Worm (Caenorhabditis elegans) whole organism, L2 larva: Measurements from ENCODE around the gene F35F10.6.
A peak's percentile ranks its signal among the peaks of the same experiment; 100 is the strongest.

Source experiments
- C34F6.9 ChIP-seq: fragments of 150-350 bp; optimal IDR thresholded peaks from 2 replicates; lab custom pipeline; 2014; ENCODE audit warnings: missing biosample characterization, missing genetic modification characterization
- F13H6.1 ChIP-seq: sonication (generic microtip); optimal IDR thresholded peaks from 2 replicates; lab custom pipeline; 2016; ENCODE audit warnings: missing genetic modification characterization, missing compliant biosample characterization
- R02D3.7 ChIP-seq: fragments of 150-350 bp; optimal IDR thresholded peaks from 2 replicates; lab custom pipeline; 2014; ENCODE audit warnings: missing biosample characterization, missing genetic modification characterization
- Y55F3AM.14 ChIP-seq: fragments of 200-800 bp; sonication (Bioruptor generic); optimal IDR thresholded peaks from 2 replicates; lab custom pipeline; 2018; ENCODE audit warnings: mild to moderate bottlenecking, missing genetic modification characterization, missing compliant biosample characterization
- aly-2 ChIP-seq: fragments of 150-350 bp; optimal IDR thresholded peaks from 2 replicates; lab custom pipeline; 2014; ENCODE audit warnings: missing biosample characterization, missing genetic modification characterization
- ama-1 ChIP-seq: fragments of 150-350 bp; optimal IDR thresholded peaks from 2 replicates; lab custom pipeline; 2018; ENCODE audit warnings: inconsistent platforms
- ceh-16 ChIP-seq: fragments of 150-350 bp; optimal IDR thresholded peaks from 2 replicates; lab custom pipeline; 2014; ENCODE audit warnings: missing biosample characterization, missing genetic modification characterization
- crh-2 ChIP-seq: sonication (generic microtip); optimal IDR thresholded peaks from 2 replicates; lab custom pipeline; 2017; ENCODE audit warnings: missing biosample characterization, missing genetic modification characterization
- dmd-4 ChIP-seq: sonication (generic microtip); optimal IDR thresholded peaks from 2 replicates; lab custom pipeline; 2017; ENCODE audit warnings: missing biosample characterization, missing genetic modification characterization
- egl-27 ChIP-seq: sonication (generic microtip); optimal IDR thresholded peaks from 3 replicates; lab custom pipeline; 2017; ENCODE audit warnings: missing biosample characterization, missing genetic modification reagents, missing genetic modification characterization
- elt-1 ChIP-seq: fragments of 150-350 bp; optimal IDR thresholded peaks from 2 replicates; lab custom pipeline; 2014; ENCODE audit warnings: missing biosample characterization, missing genetic modification characterization
- elt-3 ChIP-seq: sonication (generic microtip); optimal IDR thresholded peaks from 2 replicates; lab custom pipeline; 2017; ENCODE audit warnings: missing biosample characterization, missing genetic modification characterization
- fos-1 ChIP-seq: fragments of 150-350 bp; optimal IDR thresholded peaks from 2 replicates; lab custom pipeline; 2014; ENCODE audit warnings: missing biosample characterization, missing genetic modification characterization
- lin-13 ChIP-seq: fragments of 150-350 bp; optimal IDR thresholded peaks from 2 replicates; lab custom pipeline; 2014; ENCODE audit warnings: missing biosample characterization, missing genetic modification reagents, missing genetic modification characterization
- lin-39 ChIP-seq: fragments of 150-350 bp; optimal IDR thresholded peaks from 2 replicates; lab custom pipeline; 2014; ENCODE audit warnings: missing biosample characterization, missing genetic modification reagents, missing genetic modification characterization
- lsy-2 ChIP-seq, 2 experiments: fragments of 150-350 bp in 1 of 2; sonication (generic microtip) in 1 of 2; optimal IDR thresholded peaks; 2 replicates each; lab custom pipeline; 2014 to 2017; ENCODE audit warnings: missing biosample characterization in 2 of 2, missing genetic modification characterization in 2 of 2
- nhr-10 ChIP-seq: sonication (generic microtip); optimal IDR thresholded peaks from 2 replicates; lab custom pipeline; 2017; ENCODE audit warnings: missing biosample characterization, missing genetic modification characterization
- nhr-11 ChIP-seq: fragments of 150-350 bp; optimal IDR thresholded peaks from 2 replicates; lab custom pipeline; 2014; ENCODE audit warnings: missing biosample characterization, missing genetic modification characterization
- nhr-12 ChIP-seq: fragments of 150-350 bp; optimal IDR thresholded peaks from 2 replicates; lab custom pipeline; 2014; ENCODE audit warnings: missing biosample characterization, missing genetic modification characterization
- nhr-129 ChIP-seq: fragments of 150-350 bp; optimal IDR thresholded peaks from 2 replicates; lab custom pipeline; 2014; ENCODE audit warnings: missing biosample characterization, missing genetic modification characterization
- nhr-21 ChIP-seq: fragments of 150-350 bp; optimal IDR thresholded peaks from 2 replicates; lab custom pipeline; 2014; ENCODE audit warnings: missing biosample characterization, missing genetic modification characterization
- nhr-23 ChIP-seq: fragments of 150-350 bp; optimal IDR thresholded peaks from 2 replicates; lab custom pipeline; 2014; ENCODE audit warnings: missing biosample characterization, missing genetic modification reagents, missing genetic modification characterization
- nhr-25 ChIP-seq: fragments of 150-350 bp; sonication (generic microtip); optimal IDR thresholded peaks from 3 replicates; lab custom pipeline; 2014; ENCODE audit warnings: missing biosample characterization, missing genetic modification characterization
- peb-1 ChIP-seq: fragments of 150-350 bp; optimal IDR thresholded peaks from 2 replicates; lab custom pipeline; 2014; ENCODE audit warnings: missing biosample characterization, missing genetic modification characterization
- sem-4 ChIP-seq: fragments of 150-350 bp; optimal IDR thresholded peaks from 2 replicates; lab custom pipeline; 2014; ENCODE audit warnings: missing biosample characterization, missing genetic modification reagents, missing genetic modification characterization
- skn-1 ChIP-seq: sonication (generic microtip); optimal IDR thresholded peaks from 2 replicates; lab custom pipeline; 2017; ENCODE audit warnings: missing biosample characterization, missing genetic modification characterization
- sma-9 ChIP-seq, 2 experiments: fragments of 150-350 bp in 1 of 2; sonication (generic microtip) in 1 of 2; optimal IDR thresholded peaks; 2 replicates each; lab custom pipeline; 2014 to 2016; ENCODE audit warnings: missing genetic modification characterization in 2 of 2, mild to moderate bottlenecking in 1 of 2, missing biosample characterization in 1 of 2, missing compliant biosample characterization in 1 of 2, missing genetic modification reagents in 1 of 2, moderate library complexity in 1 of 2
- snpc-4 ChIP-seq: fragments of 150-350 bp; optimal IDR thresholded peaks from 2 replicates; lab custom pipeline; 2014; ENCODE audit warnings: missing biosample characterization, missing genetic modification characterization
- unc-39 ChIP-seq: fragments of 150-350 bp; optimal IDR thresholded peaks from 2 replicates; lab custom pipeline; 2014; ENCODE audit warnings: missing biosample characterization, missing genetic modification characterization
- unc-55 ChIP-seq: fragments of 150-350 bp; sonication (generic microtip); optimal IDR thresholded peaks from 3 replicates; lab custom pipeline; 2014; ENCODE audit warnings: missing biosample characterization, missing genetic modification reagents, missing genetic modification characterization
- unc-62 ChIP-seq: fragments of 150-350 bp; optimal IDR thresholded peaks from 2 replicates; lab custom pipeline; 2014; ENCODE audit warnings: missing biosample characterization, missing genetic modification reagents, missing genetic modification characterization
- zag-1 ChIP-seq: fragments of 150-350 bp; optimal IDR thresholded peaks from 2 replicates; lab custom pipeline; 2014; ENCODE audit warnings: missing biosample characterization, missing genetic modification characterization
- ztf-1 ChIP-seq: fragments of 200-800 bp; sonication (Bioruptor generic); conservative IDR thresholded peaks from 2 replicates; pipeline ENCODE4 v1.3.6; 2022; ENCODE audit warnings: missing genetic modification characterization, missing compliant biosample characterization
- ztf-11 ChIP-seq: sonication (generic microtip); optimal IDR thresholded peaks from 2 replicates; lab custom pipeline; 2017; ENCODE audit warnings: missing biosample characterization, missing genetic modification characterization
- ztf-4 ChIP-seq: fragments of 150-350 bp; optimal IDR thresholded peaks from 2 replicates; lab custom pipeline; 2014; ENCODE audit warnings: missing biosample characterization, missing genetic modification characterization

Gene F35F10.6

DNA sequence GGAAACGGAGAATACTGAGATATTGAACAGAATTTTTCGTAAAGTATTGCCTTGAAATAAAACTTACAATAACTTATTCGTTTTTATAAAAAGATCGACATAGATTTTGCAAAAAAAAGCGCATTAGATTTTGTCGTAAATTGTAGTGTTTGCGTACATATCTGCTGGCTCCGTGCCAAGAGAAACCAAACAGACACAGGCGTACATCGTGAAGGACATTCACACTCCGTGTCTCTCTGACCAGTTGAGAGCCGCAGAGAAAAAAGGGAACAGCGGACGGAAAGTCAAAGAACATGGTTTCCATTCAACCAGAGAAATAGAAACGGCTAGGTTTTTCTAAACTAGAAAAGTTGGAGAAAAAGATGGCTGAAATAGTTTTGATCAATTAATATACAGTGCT is 26.1 kb upstream of the F35F10.6 start, which contains the start of gene arrd-19 (continued):
- TF ChIP-seq elt-1 (tag; lab: Kevin White, UChicago) (no peak), nhr-12 (no peak), nhr-23 (tag; lab: Kevin White, UChicago) (no peak), nhr-25 (tag; lab: Kevin White, UChicago) (peak; percentile 84), lin-13 (GFP tag; lab: Kevin White, UChicago) (peak; percentile 76), R02D3.7 (tag; lab: Kevin White, UChicago) (no peak), Y55F3AM.14 (GFP tag; lab: Kevin White, UChicago) (no peak), F13H6.1 (tag; lab: Kevin White, UChicago) (peak; percentile 91), ceh-16 (tag; lab: Kevin White, UChicago) (no peak), ama-1 (lab: Kevin White, UChicago) (no peak), ztf-1 (GFP tag; lab: Robert Waterston, UW) (no peak), C34F6.9 (tag; lab: Kevin White, UChicago) (peak; percentile 91), crh-2 (tag; lab: Kevin White, UChicago) (peak; percentile 80)

DNA sequence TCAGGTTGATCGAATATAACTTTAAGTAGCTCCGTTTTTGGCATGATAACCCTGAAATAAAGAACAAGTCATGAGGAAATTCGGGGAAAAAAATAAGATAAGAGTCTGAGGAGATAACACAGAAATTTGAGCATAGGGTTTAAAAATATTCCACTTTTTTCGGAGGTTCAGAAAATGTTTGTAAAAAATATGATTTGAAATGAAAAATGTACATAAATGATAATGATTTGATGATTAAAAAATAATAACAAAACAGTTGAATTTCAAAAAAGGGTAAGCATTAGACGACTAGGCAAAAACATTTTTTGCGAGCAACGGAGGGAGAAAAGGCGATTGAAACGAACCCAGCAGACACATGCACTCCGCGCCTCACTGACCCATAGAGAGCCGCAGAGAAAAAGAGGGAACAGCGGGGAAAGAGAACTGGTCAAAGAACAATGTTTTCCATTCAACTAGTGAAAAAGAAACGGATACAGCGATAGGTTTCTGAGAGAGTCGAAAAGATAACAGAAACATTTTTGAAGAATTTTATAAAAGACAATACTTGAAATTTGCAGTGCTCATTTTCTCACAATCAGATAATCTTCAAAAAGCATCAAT is 23.0 kb upstream of the F35F10.6 start, which contains the start of gene arrd-18:
TSS of gene arrd-18 (minus strand) at position 51 of the 600 bp plus-strand sequence.
- TF ChIP-seq lin-39 (tag; lab: Kevin White, UChicago) (no peak), sma-9 (GFP tag; optimal IDR thresholded peaks at IDR 0.05; lab: Kevin White, UChicago) (peak; percentile 87), sma-9 (tag; optimal IDR thresholded peaks at IDR 0.05; lab: Kevin White, UChicago) (no peak), C34F6.9 (tag; lab: Kevin White, UChicago) (peak; percentile 59), elt-1 (tag; lab: Kevin White, UChicago) (no peak), lin-13 (GFP tag; lab: Kevin White, UChicago) (no peak), lsy-2 (tag; optimal IDR thresholded peaks at IDR 0.05; lab: Kevin White, UChicago) (peak in 1 of 2 experiments; percentile 43), nhr-25 (tag; lab: Kevin White, UChicago) (no peak), F13H6.1 (tag; lab: Kevin White, UChicago) (peak; percentile 83), unc-55 (GFP tag; lab: Kevin White, UChicago) (peak; percentile 40), ztf-4 (tag; lab: Kevin White, UChicago) (no peak), nhr-11 (tag; lab: Kevin White, UChicago) (no peak), skn-1 (tag; lab: Kevin White, UChicago) (no peak), ztf-1 (GFP tag; lab: Robert Waterston, UW) (no peak), Y55F3AM.14 (GFP tag; lab: Kevin White, UChicago) (no peak)

DNA sequence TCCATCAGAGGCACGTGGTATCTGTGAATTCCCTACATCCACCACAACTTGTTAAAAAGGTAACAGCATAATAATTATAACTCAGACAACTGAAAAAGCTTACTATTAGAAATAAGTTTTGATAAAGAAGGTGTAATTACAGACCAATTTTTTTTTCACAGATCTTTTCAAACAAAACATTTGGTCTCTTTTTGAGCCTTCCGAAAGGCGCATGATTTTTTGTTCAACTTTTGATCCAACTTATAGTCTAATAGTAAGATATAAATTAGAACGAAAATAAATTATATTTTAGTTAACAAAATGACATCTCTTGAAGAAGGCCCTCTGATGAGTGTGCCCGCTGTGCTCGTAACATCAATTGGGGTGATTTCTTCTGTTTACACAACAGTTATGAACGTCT is 19.0 kb upstream of the F35F10.6 start, which contains the start of gene srbc-3:
TSS of gene srbc-3 (plus strand) at position 301 of the 400 bp plus-strand sequence.
- TF ChIP-seq nhr-21 (tag; lab: Kevin White, UChicago) (no peak), skn-1 (tag; lab: Kevin White, UChicago) (no peak), ztf-11 (tag; lab: Kevin White, UChicago) (no peak), unc-39 (tag; lab: Kevin White, UChicago) (no peak), snpc-4 (tag; lab: Kevin White, UChicago) (no peak), egl-27 (tag; lab: Kevin White, UChicago) (no peak), peb-1 (tag; lab: Kevin White, UChicago) (no peak), sem-4 (tag; lab: Kevin White, UChicago) (no peak), nhr-10 (no peak), nhr-129 (tag; lab: Kevin White, UChicago) (no peak), dmd-4 (tag; lab: Kevin White, UChicago) (no peak), zag-1 (tag; lab: Kevin White, UChicago) (no peak), fos-1 (tag; lab: Kevin White, UChicago) (no peak), ama-1 (lab: Kevin White, UChicago) (no peak), unc-55 (GFP tag; lab: Kevin White, UChicago) (no peak)

DNA sequence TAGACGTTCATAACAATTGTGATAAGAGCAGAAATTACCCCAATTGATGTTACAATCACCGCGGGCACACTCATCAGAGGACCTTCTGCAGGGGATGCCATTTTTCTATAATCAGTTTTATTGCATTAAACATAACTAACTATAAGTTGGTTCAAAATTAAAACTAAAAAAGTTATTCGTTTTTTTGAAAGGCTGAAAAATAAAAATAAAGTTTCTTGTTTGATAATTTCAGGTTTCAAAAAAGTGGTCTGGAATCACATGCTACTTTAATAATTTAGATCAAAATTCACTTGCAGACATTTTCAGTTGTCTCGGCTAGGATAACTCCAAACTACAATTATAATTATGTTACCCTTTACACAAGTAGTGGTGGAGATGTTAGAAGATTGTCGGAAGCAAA is 12.7 kb upstream of the F35F10.6 start, which contains the start of gene srbc-1:
TSS of gene srbc-1 (minus strand) at position 101 of the 400 bp plus-strand sequence.
- TF ChIP-seq ama-1 (lab: Kevin White, UChicago) (no peak), unc-62 (GFP tag; lab: Kevin White, UChicago) (no peak), aly-2 (tag; lab: Kevin White, UChicago) (no peak), lin-39 (tag; lab: Kevin White, UChicago) (no peak), ceh-16 (tag; lab: Kevin White, UChicago) (no peak), lin-13 (GFP tag; lab: Kevin White, UChicago) (no peak), nhr-129 (tag; lab: Kevin White, UChicago) (no peak), elt-3 (tag; lab: Kevin White, UChicago) (no peak)
